Fruit fly (Drosophila melanogaster) whole organism, embryonic: ENCODE results near the gene alpha-PheRS.

ENCODE experiments used
- Asciz ChIP-seq: fragments of 200-800 bp; sonication (Bioruptor generic); optimal IDR thresholded peaks from 2 replicates; lab custom pipeline; 2017; ENCODE audit warnings: missing biosample characterization, mild to moderate bottlenecking, missing genetic modification characterization, missing genetic modification reagents
- BEAF-32 ChIP-seq: fragments of 200-800 bp; sonication (Bioruptor generic); optimal IDR thresholded peaks from 3 replicates; lab custom pipeline; 2017; ENCODE audit warnings: missing biosample characterization, missing genetic modification characterization, mild to moderate bottlenecking, moderate library complexity, missing genetic modification reagents
- CG10462 ChIP-seq: fragments of 200-800 bp; sonication (Bioruptor generic); optimal IDR thresholded peaks from 2 replicates; lab custom pipeline; 2016; ENCODE audit warnings: missing biosample characterization, missing genetic modification characterization
- CG11696 ChIP-seq: fragments of 200-800 bp; sonication (Bioruptor generic); IDR thresholded peaks from 2 replicates; pipeline ENCODE4 v1.3.6; 2022; ENCODE audit warnings: missing biosample characterization, missing genetic modification characterization
- CG1233 ChIP-seq: fragments of 200-800 bp; sonication (Bioruptor generic); optimal IDR thresholded peaks from 4 replicates; lab custom pipeline; 2018; ENCODE audit warnings: missing biosample characterization, mild to moderate bottlenecking, missing genetic modification characterization
- CG12744 ChIP-seq: fragments of 200-800 bp; sonication (Bioruptor generic); optimal IDR thresholded peaks from 2 replicates; lab custom pipeline; 2016; ENCODE audit warnings: missing biosample characterization, missing genetic modification characterization
- CG13624 ChIP-seq: fragments of 200-800 bp; sonication (Bioruptor generic); optimal IDR thresholded peaks from 2 replicates; lab custom pipeline; 2016; ENCODE audit warnings: missing biosample characterization, missing genetic modification characterization
- CG14050 ChIP-seq: fragments of 200-800 bp; sonication (Bioruptor generic); IDR thresholded peaks from 3 replicates; pipeline ENCODE4 v1.3.6; 2022; ENCODE audit warnings: missing biosample characterization, missing genetic modification characterization
- CG1603 ChIP-seq: fragments of 200-800 bp; sonication (Bioruptor generic); optimal IDR thresholded peaks from 2 replicates; lab custom pipeline; 2019; ENCODE audit warnings: missing biosample characterization, mild to moderate bottlenecking, missing genetic modification characterization, moderate library complexity
- CG2116 ChIP-seq: fragments of 200-800 bp; sonication (Bioruptor generic); optimal IDR thresholded peaks from 3 replicates; lab custom pipeline; 2018; ENCODE audit warnings: missing biosample characterization, mild to moderate bottlenecking, missing genetic modification characterization
- CG2712 ChIP-seq: fragments of 200-800 bp; optimal IDR thresholded peaks from 3 replicates; lab custom pipeline; 2019; ENCODE audit warnings: missing biosample characterization, mild to moderate bottlenecking, missing genetic modification characterization, moderate library complexity
- CG32532 ChIP-seq: fragments of 200-800 bp; sonication (Bioruptor generic); IDR thresholded peaks from 2 replicates; pipeline ENCODE4 v1.3.6; 2022; ENCODE audit warnings: missing biosample characterization, missing genetic modification characterization
- CG34224 ChIP-seq: fragments of 200-800 bp; sonication (Bioruptor generic); IDR thresholded peaks from 3 replicates; pipeline ENCODE4 v1.3.6; 2022; ENCODE audit warnings: missing biosample characterization, missing genetic modification characterization; ENCODE audit not compliant: partially characterized antibody
- CG4730 ChIP-seq: fragments of 200-800 bp; sonication (Bioruptor generic); IDR thresholded peaks from 2 replicates; pipeline ENCODE4 v1.3.6; 2022; ENCODE audit warnings: missing biosample characterization, missing genetic modification characterization
- CG6272 ChIP-seq: fragments of 200-800 bp; sonication (Bioruptor generic); IDR thresholded peaks from 2 replicates; pipeline ENCODE4 v1.3.6; 2022; ENCODE audit warnings: missing biosample characterization, missing genetic modification characterization
- CG6791 ChIP-seq: fragments of 200-800 bp; sonication (Bioruptor generic); IDR thresholded peaks from 3 replicates; pipeline ENCODE4 v1.3.6; 2022; ENCODE audit warnings: missing biosample characterization, missing genetic modification characterization; ENCODE audit not compliant: partially characterized antibody
- CG7372 ChIP-seq: fragments of 200-800 bp; sonication (Bioruptor generic); IDR thresholded peaks from 2 replicates; pipeline ENCODE4 v1.3.6; 2022; ENCODE audit warnings: missing biosample characterization, missing genetic modification characterization
- CG7963 ChIP-seq: fragments of 200-800 bp; sonication (Bioruptor generic); IDR thresholded peaks from 3 replicates; pipeline ENCODE4 v1.3.6; 2022; ENCODE audit warnings: missing biosample characterization, missing genetic modification characterization; ENCODE audit not compliant: partially characterized antibody
- Chrac-16 ChIP-seq: fragments of 200-800 bp; sonication (Bioruptor generic); optimal IDR thresholded peaks from 3 replicates; lab custom pipeline; 2016; ENCODE audit warnings: missing biosample characterization, missing genetic modification characterization
- Dek ChIP-seq: fragments of 200-800 bp; sonication (Bioruptor generic); optimal IDR thresholded peaks from 3 replicates; lab custom pipeline; 2019; ENCODE audit warnings: missing biosample characterization, mild to moderate bottlenecking, missing genetic modification characterization, moderate library complexity
- Doc3 ChIP-seq: fragments of 200-800 bp; sonication (Bioruptor generic); IDR thresholded peaks from 3 replicates; pipeline ENCODE4 v1.3.6; 2022; ENCODE audit warnings: missing biosample characterization, missing genetic modification characterization; ENCODE audit not compliant: partially characterized antibody
- Dp ChIP-seq: fragments of 200-800 bp; sonication (Bioruptor generic); optimal IDR thresholded peaks from 2 replicates; lab custom pipeline; 2018; ENCODE audit warnings: missing biosample characterization, mild to moderate bottlenecking, missing genetic modification characterization, moderate library complexity
- E2f2 ChIP-seq: fragments of 200-800 bp; sonication (Bioruptor generic); IDR thresholded peaks from 2 replicates; pipeline ENCODE4 v1.3.6; 2022; ENCODE audit warnings: missing biosample characterization, missing genetic modification characterization
- Med ChIP-seq: fragments of 200-800 bp; sonication (Bioruptor generic); peaks from one replicate; lab custom pipeline; 2016; ENCODE audit warnings: missing biosample characterization, missing genetic modification characterization, mild to moderate bottlenecking, inconsistent platforms, moderate library complexity
- Myb ChIP-seq: fragments of 200-800 bp; sonication (Bioruptor generic); optimal IDR thresholded peaks from 2 replicates; lab custom pipeline; 2016; ENCODE audit warnings: missing biosample characterization, missing genetic modification characterization
- PHDP ChIP-seq: fragments of 200-800 bp; sonication (Bioruptor generic); optimal IDR thresholded peaks from 3 replicates; lab custom pipeline; 2018; ENCODE audit warnings: missing biosample characterization, mild to moderate bottlenecking, missing genetic modification characterization, moderate library complexity
- Sin3A ChIP-seq: fragments of >200 bp; optimal IDR thresholded peaks from 2 replicates; lab custom pipeline; 2018
- Taf1 ChIP-seq: fragments of 200-800 bp; sonication (Bioruptor generic); IDR thresholded peaks from 2 replicates; pipeline ENCODE4 v1.3.6; 2022; ENCODE audit warnings: missing biosample characterization, missing genetic modification characterization
- Trl ChIP-seq, 3 experiments: fragments of >200 bp in 2 of 3; fragments of 200-800 bp in 1 of 3; sonication (Bioruptor generic) in 1 of 3; optimal IDR thresholded peaks; 2 replicates in 1 of 3; 3 replicates in 2 of 3; lab custom pipeline; 2016 to 2017; ENCODE audit warnings: missing biosample characterization in 1 of 3, missing genetic modification characterization in 1 of 3
- bcd ChIP-seq: fragments of 200-800 bp; sonication (Bioruptor generic); optimal IDR thresholded peaks from 2 replicates; lab custom pipeline; 2017; ENCODE audit warnings: missing biosample characterization, mild to moderate bottlenecking, missing genetic modification characterization
- cwo ChIP-seq: fragments of 200-800 bp; sonication (Bioruptor generic); optimal IDR thresholded peaks from 3 replicates; lab custom pipeline; 2017; ENCODE audit warnings: missing biosample characterization, missing genetic modification characterization, mild to moderate bottlenecking, moderate library complexity, missing genetic modification reagents
- dm ChIP-seq: fragments of 200-800 bp; sonication (Bioruptor generic); optimal IDR thresholded peaks from 3 replicates; lab custom pipeline; 2016; ENCODE audit warnings: missing biosample characterization, missing genetic modification characterization
- fru ChIP-seq: fragments of >200 bp; optimal IDR thresholded peaks from 2 replicates; lab custom pipeline; 2017
- gcm ChIP-seq: fragments of 200-800 bp; sonication (Bioruptor generic); optimal IDR thresholded peaks from 2 replicates; lab custom pipeline; 2019; ENCODE audit warnings: missing biosample characterization, mild to moderate bottlenecking, missing genetic modification characterization, moderate library complexity
- gsb-n ChIP-seq: fragments of 200-800 bp; sonication (Bioruptor generic); optimal IDR thresholded peaks from 3 replicates; lab custom pipeline; 2018; ENCODE audit warnings: missing biosample characterization, mild to moderate bottlenecking, missing genetic modification characterization
- hbn ChIP-seq: fragments of 200-800 bp; sonication (Bioruptor generic); IDR thresholded peaks from 2 replicates; pipeline ENCODE4 v1.3.6; 2022; ENCODE audit warnings: missing biosample characterization, missing genetic modification characterization; ENCODE audit not compliant: partially characterized antibody
- lbe ChIP-seq: fragments of 200-800 bp; sonication (Bioruptor generic); optimal IDR thresholded peaks from 2 replicates; lab custom pipeline; 2016; ENCODE audit warnings: missing biosample characterization, mild to moderate bottlenecking, missing genetic modification characterization
- nau ChIP-seq: fragments of 200-800 bp; sonication (Bioruptor generic); optimal IDR thresholded peaks from 3 replicates; lab custom pipeline; 2017; ENCODE audit warnings: missing biosample characterization, mild to moderate bottlenecking, missing genetic modification characterization, missing genetic modification reagents
- nom ChIP-seq: fragments of 200-800 bp; sonication (Bioruptor generic); optimal IDR thresholded peaks from 2 replicates; lab custom pipeline; 2017; ENCODE audit warnings: missing biosample characterization, missing genetic modification characterization, mild to moderate bottlenecking, moderate library complexity, missing genetic modification reagents
- otp ChIP-seq: fragments of 200-800 bp; sonication (Bioruptor generic); IDR thresholded peaks from 3 replicates; pipeline ENCODE4, ENCODE4 v1.3.6; 2022; ENCODE audit warnings: missing biosample characterization, missing genetic modification characterization
- pita ChIP-seq: fragments of 200-800 bp; sonication (Bioruptor generic); optimal IDR thresholded peaks from 2 replicates; lab custom pipeline; 2017; ENCODE audit warnings: missing biosample characterization, mild to moderate bottlenecking, missing genetic modification characterization
- pros ChIP-seq: fragments of 200-800 bp; sonication (Bioruptor generic); optimal IDR thresholded peaks from 3 replicates; lab custom pipeline; 2019; ENCODE audit warnings: missing biosample characterization, mild to moderate bottlenecking, missing genetic modification characterization, moderate library complexity
- psq ChIP-seq: fragments of 200-800 bp; sonication (Bioruptor generic); optimal IDR thresholded peaks from 2 replicates; lab custom pipeline; 2017; ENCODE audit warnings: missing biosample characterization, missing genetic modification characterization
- pzg ChIP-seq: fragments of 200-800 bp; sonication (Bioruptor generic); optimal IDR thresholded peaks from 3 replicates; lab custom pipeline; 2018; ENCODE audit warnings: missing biosample characterization, mild to moderate bottlenecking, missing genetic modification characterization, moderate library complexity
- sens ChIP-seq: fragments of 200-800 bp; sonication (Bioruptor generic); peaks from one replicate; lab custom pipeline; 2016; ENCODE audit warnings: missing biosample characterization, missing genetic modification characterization
- so ChIP-seq: fragments of 200-800 bp; sonication (Bioruptor generic); IDR thresholded peaks from 3 replicates; pipeline ENCODE4 v1.3.6; 2022; ENCODE audit warnings: missing biosample characterization, missing genetic modification characterization
- tin ChIP-seq: fragments of 200-800 bp; sonication (Bioruptor generic); optimal IDR thresholded peaks from 3 replicates; lab custom pipeline; 2016; ENCODE audit warnings: missing biosample characterization, missing genetic modification characterization
- tio ChIP-seq: fragments of 200-800 bp; sonication (Bioruptor generic); optimal IDR thresholded peaks from 2 replicates; lab custom pipeline; 2017; ENCODE audit warnings: missing biosample characterization, missing genetic modification characterization, inconsistent platforms
- unc-4 ChIP-seq: fragments of 200-800 bp; sonication (Bioruptor generic); IDR thresholded peaks from 2 replicates; pipeline ENCODE4 v1.3.6; 2022; ENCODE audit warnings: missing biosample characterization, missing genetic modification characterization; ENCODE audit not compliant: partially characterized antibody
- vvl ChIP-seq: fragments of 200-800 bp; sonication (Bioruptor generic); IDR thresholded peaks from 2 replicates; pipeline ENCODE4 v1.3.6; 2022; ENCODE audit warnings: missing biosample characterization, missing genetic modification characterization
- z ChIP-seq: fragments of 200-800 bp; sonication (Bioruptor generic); IDR thresholded peaks from 3 replicates; pipeline ENCODE4 v1.3.6; 2022; ENCODE audit warnings: missing biosample characterization, missing genetic modification characterization

alpha-PheRS gene

dm6 chrX:8120939-8121338 is 24.5 kb downstream of the alpha-PheRS start, which contains the start of gene CG2260 (continued):
- TF ChIP-seq sens (GFP tag; lab: Kevin White, UChicago) (no peak), lbe (GFP tag; lab: Kevin White, UChicago) (no peak), vvl (GFP tag; lab: Robert Waterston, UW) (peak; percentile 85), pros (GFP tag; lab: Kevin White, UChicago) (no peak), CG2116 (GFP tag; lab: Kevin White, UChicago) (peak; percentile 68), CG14050 (GFP tag; lab: Robert Waterston, UW) (no peak), Doc3 (no peak), pita (no peak), gsb-n (tag; lab: Kevin White, UChicago) (no peak), Med (GFP tag; lab: Kevin White, UChicago) (peak; percentile 41), unc-4 (GFP tag; lab: Robert Waterston, UW) (peak; percentile 40), Chrac-16 (GFP tag; lab: Kevin White, UChicago) (no peak), tio (GFP tag; lab: Kevin White, UChicago) (no peak), CG1603 (peak; percentile 31), Dek (tag; lab: Kevin White, UChicago) (no peak), Myb (peak; percentile 19), PHDP (tag; lab: Kevin White, UChicago) (no peak), pzg (GFP tag; lab: Kevin White, UChicago) (peak; percentile 70), CG13624 (GFP tag; lab: Kevin White, UChicago) (no peak), CG12744 (GFP tag; lab: Kevin White, UChicago) (no peak), tin (GFP tag; lab: Kevin White, UChicago) (no peak), so (GFP tag; lab: Robert Waterston, UW) (no peak), Dp (GFP tag; lab: Kevin White, UChicago) (peak; percentile 92), CG32532 (GFP tag; lab: Robert Waterston, UW) (no peak), BEAF-32 (GFP tag; lab: Kevin White, UChicago) (peak; percentile 43), CG6791 (GFP tag; lab: Robert Waterston, UW) (no peak), dm (GFP tag; lab: Kevin White, UChicago) (peak; percentile 82), CG1233 (GFP tag; lab: Kevin White, UChicago) (no peak), cwo (GFP tag; lab: Kevin White, UChicago) (peak; percentile 49), E2f2 (GFP tag; lab: Robert Waterston, UW) (peak; percentile 92), CG7372 (no peak), Sin3A (peak; percentile 8)

- no peak for TF ChIP-seq psq
- no peak for TF ChIP-seq gcm (GFP tag; lab: Kevin White, UChicago)
- TF ChIP-seq CG6791 (GFP tag; lab: Robert Waterston, UW), result no peak
- no peak for TF ChIP-seq nom (GFP tag; lab: Kevin White, UChicago)
- no peak for TF ChIP-seq CG7963 (GFP tag; lab: Robert Waterston, UW)
- TF ChIP-seq nau (GFP tag; lab: Kevin White, UChicago), result no peak
- TF ChIP-seq otp (GFP tag; lab: Robert Waterston, UW), result no peak
- no peak for TF ChIP-seq Taf1 (GFP tag; lab: Robert Waterston, UW)
- TF ChIP-seq fru (lab: Kevin White, UChicago), result no peak
- no peak for TF ChIP-seq CG2712 (tag; lab: Kevin White, UChicago)
- no peak for TF ChIP-seq CG6272 (GFP tag; lab: Robert Waterston, UW)
- peak; percentile 58 for TF ChIP-seq Dp (GFP tag; lab: Kevin White, UChicago)
- no peak for TF ChIP-seq z (GFP tag; lab: Robert Waterston, UW)
- TF ChIP-seq bcd (GFP tag; lab: Kevin White, UChicago), result no peak
- no peak for TF ChIP-seq Asciz (GFP tag; lab: Kevin White, UChicago)
- peak; percentile 46; the same call in 1 of the 2 replicates for TF ChIP-seq hbn
- TF ChIP-seq CG34224 (GFP tag; lab: Robert Waterston, UW), result peak; percentile 10; the same call in 1 of the 3 replicates
- no peak for TF ChIP-seq CG11696
- no peak for TF ChIP-seq Trl (optimal IDR thresholded peaks at IDR 0.05; lab: Kevin White, UChicago)
- no peak for TF ChIP-seq Trl (GFP tag; optimal IDR thresholded peaks at IDR 0.05; lab: Kevin White, UChicago)
- no peak for TF ChIP-seq CG10462 (GFP tag; lab: Kevin White, UChicago)
- TF ChIP-seq CG1603, result no peak
- TF ChIP-seq CG4730 (GFP tag; lab: Robert Waterston, UW), result no peak
Observed at dm6 chrX:8116813-8117212, 28.6 kb downstream of the alpha-PheRS start, which contains the start of gene CG1575. Gene CG1575 (plus strand): TSS chrX:8117012.
